Worm (Caenorhabditis elegans): ENCODE measurements around the gene fbxa-155.

DNA sequence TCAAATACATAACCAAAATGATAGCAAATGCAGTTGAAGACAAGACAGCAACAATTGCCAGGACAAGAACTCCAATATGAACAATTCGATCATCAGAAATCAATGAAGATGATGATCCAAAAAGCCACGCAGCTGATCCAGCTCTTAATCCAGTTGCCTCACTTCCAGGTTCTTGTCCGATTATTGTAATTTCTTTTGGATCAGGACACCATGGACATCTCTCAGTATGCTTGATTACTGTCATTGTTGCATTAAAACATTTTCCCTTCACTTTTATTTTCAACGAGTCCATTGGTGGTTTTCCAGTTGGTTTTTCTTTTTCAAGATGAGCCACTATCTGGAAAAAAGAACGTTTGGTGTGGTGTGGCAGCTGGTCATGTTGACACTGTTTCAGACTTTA is 45.6 kb downstream of the fbxa-155 start:
- no peak for TF ChIP-seq snpc-4 (tag; optimal IDR thresholded peaks at IDR 0.05)
- no peak for TF ChIP-seq R02D3.7 (tag; optimal IDR thresholded peaks at IDR 0.05)
- no peak for TF ChIP-seq fkh-10 (GFP tag; optimal IDR thresholded peaks at IDR 0.05)
- TF ChIP-seq elt-3 (tag; optimal IDR thresholded peaks at IDR 0.05) = no peak
- TF ChIP-seq nhr-28 (tag; optimal IDR thresholded peaks at IDR 0.05) = no peak
- TF ChIP-seq ama-1 (optimal IDR thresholded peaks at IDR 0.05) = no peak
